Fruit fly (Drosophila melanogaster) whole organism, embryonic: ENCODE data around the gene CG32452.

Source experiments
- Adf1 ChIP-seq: fragments of 200-800 bp; sonication (Bioruptor generic); IDR thresholded peaks from 2 replicates; pipeline ENCODE4 v1.3.6; 2022; ENCODE audit warnings: missing biosample characterization, missing genetic modification characterization
- Atf3 ChIP-seq: fragments of 200-800 bp; sonication (Bioruptor generic); optimal IDR thresholded peaks from 3 replicates; lab custom pipeline; 2016; ENCODE audit warnings: missing biosample characterization, missing genetic modification characterization
- Bdp1 ChIP-seq: fragments of 200-800 bp; sonication (Bioruptor generic); optimal IDR thresholded peaks from 3 replicates; lab custom pipeline; 2016; ENCODE audit warnings: missing biosample characterization, missing genetic modification characterization
- CG10147 ChIP-seq: fragments of 200-800 bp; sonication (Bioruptor generic); optimal IDR thresholded peaks from 2 replicates; lab custom pipeline; 2019; ENCODE audit warnings: missing biosample characterization, mild to moderate bottlenecking, missing genetic modification characterization, moderate library complexity
- CG10267 ChIP-seq: fragments of 200-800 bp; sonication (Bioruptor generic); optimal IDR thresholded peaks from 2 replicates; lab custom pipeline; 2018; ENCODE audit warnings: missing biosample characterization, mild to moderate bottlenecking, missing genetic modification characterization, moderate library complexity
- CG10274 ChIP-seq: fragments of 200-800 bp; sonication (Bioruptor generic); optimal IDR thresholded peaks from 3 replicates; lab custom pipeline; 2017; ENCODE audit warnings: missing biosample characterization, mild to moderate bottlenecking, missing genetic modification characterization
- CG13287 ChIP-seq: fragments of 200-800 bp; sonication (Bioruptor generic); IDR thresholded peaks from 2 replicates; pipeline ENCODE4 v1.3.6; 2022; ENCODE audit warnings: missing biosample characterization, missing genetic modification characterization; ENCODE audit not compliant: partially characterized antibody
- CG17802 ChIP-seq: fragments of 200-800 bp; sonication (Bioruptor generic); optimal IDR thresholded peaks from 2 replicates; lab custom pipeline; 2018; ENCODE audit warnings: missing biosample characterization, mild to moderate bottlenecking, missing genetic modification characterization, moderate library complexity
- CG18599 ChIP-seq: fragments of 200-800 bp; sonication (Bioruptor generic); optimal IDR thresholded peaks from 3 replicates; lab custom pipeline; 2017; ENCODE audit warnings: missing biosample characterization, missing genetic modification characterization, mild to moderate bottlenecking, moderate library complexity, missing genetic modification reagents
- CG2712 ChIP-seq: fragments of 200-800 bp; optimal IDR thresholded peaks from 3 replicates; lab custom pipeline; 2019; ENCODE audit warnings: missing biosample characterization, mild to moderate bottlenecking, missing genetic modification characterization, moderate library complexity
- CG6254 ChIP-seq: fragments of 200-800 bp; sonication (Bioruptor generic); optimal IDR thresholded peaks from 3 replicates; lab custom pipeline; 2017; ENCODE audit warnings: mild to moderate bottlenecking, missing biosample characterization, missing genetic modification reagents, missing genetic modification characterization
- CG7357 ChIP-seq: fragments of 200-800 bp; sonication (Bioruptor generic); IDR thresholded peaks from 3 replicates; pipeline ENCODE4 v1.3.6; 2022; ENCODE audit warnings: missing biosample characterization, missing genetic modification characterization
- CG7839 ChIP-seq: fragments of 200-800 bp; sonication (Bioruptor generic); optimal IDR thresholded peaks from 3 replicates; lab custom pipeline; 2018; ENCODE audit warnings: missing biosample characterization, mild to moderate bottlenecking, missing genetic modification characterization, moderate library complexity
- CG8290 ChIP-seq, 3 experiments: fragments of 200-800 bp; sonication (Bioruptor generic); optimal IDR thresholded peaks; 2 replicates each; lab custom pipeline; 2016 to 2019; ENCODE audit warnings: missing biosample characterization in 3 of 3, missing genetic modification characterization in 3 of 3, mild to moderate bottlenecking in 2 of 3, moderate library complexity in 1 of 3
- CG8478 ChIP-seq: fragments of >200 bp; optimal IDR thresholded peaks from 2 replicates; lab custom pipeline; 2018
- D ChIP-seq, 2 experiments: fragments of 200-800 bp in 1 of 2; fragments of >200 bp in 1 of 2; sonication (Bioruptor generic) in 1 of 2; optimal IDR thresholded peaks; 2 replicates in 1 of 2; 3 replicates in 1 of 2; lab custom pipeline; 2017; ENCODE audit warnings: mild to moderate bottlenecking in 1 of 2, missing biosample characterization in 1 of 2, missing genetic modification characterization in 1 of 2, missing genetic modification reagents in 1 of 2
- Elba2 ChIP-seq: fragments of 200-800 bp; sonication (Bioruptor generic); optimal IDR thresholded peaks from 3 replicates; lab custom pipeline; 2016; ENCODE audit warnings: missing biosample characterization, missing genetic modification characterization
- H2.0 ChIP-seq: fragments of 200-800 bp; sonication (Bioruptor generic); IDR thresholded peaks from 2 replicates; pipeline ENCODE4 v1.3.6; 2022; ENCODE audit warnings: missing biosample characterization, missing genetic modification characterization
- HLH4C ChIP-seq: fragments of 200-800 bp; sonication (Bioruptor generic); IDR thresholded peaks from 3 replicates; pipeline ENCODE4 v1.3.6; 2022; ENCODE audit warnings: missing biosample characterization, missing genetic modification characterization; ENCODE audit not compliant: partially characterized antibody
- HmgZ ChIP-seq: fragments of 200-800 bp; sonication (Bioruptor generic); optimal IDR thresholded peaks from 2 replicates; lab custom pipeline; 2018; ENCODE audit warnings: missing biosample characterization, mild to moderate bottlenecking, missing genetic modification characterization
- MBD-R2 ChIP-seq: fragments of 200-800 bp; sonication (Bioruptor generic); IDR thresholded peaks from 2 replicates; pipeline ENCODE4 v1.3.6; 2022; ENCODE audit warnings: missing biosample characterization, missing genetic modification characterization
- Nf-YA ChIP-seq: fragments of 200-800 bp; sonication (Bioruptor generic); IDR thresholded peaks from 2 replicates; pipeline ENCODE4 v1.3.6; 2022; ENCODE audit warnings: missing biosample characterization, missing genetic modification characterization
- Nf-YB ChIP-seq: fragments of 200-800 bp; sonication (Bioruptor generic); optimal IDR thresholded peaks from 3 replicates; lab custom pipeline; 2019; ENCODE audit warnings: missing biosample characterization, mild to moderate bottlenecking, missing genetic modification characterization, moderate library complexity
- Oaz ChIP-seq: fragments of 200-800 bp; sonication (Bioruptor generic); IDR thresholded peaks from 2 replicates; pipeline ENCODE4 v1.3.6; 2022; ENCODE audit warnings: missing biosample characterization, missing genetic modification characterization
- Six4 ChIP-seq: fragments of 200-800 bp; sonication (Bioruptor generic); optimal IDR thresholded peaks from 2 replicates; lab custom pipeline; 2016; ENCODE audit warnings: missing biosample characterization, missing genetic modification characterization
- Trl ChIP-seq, 3 experiments: fragments of >200 bp in 2 of 3; fragments of 200-800 bp in 1 of 3; sonication (Bioruptor generic) in 1 of 3; optimal IDR thresholded peaks; 2 replicates in 1 of 3; 3 replicates in 2 of 3; lab custom pipeline; 2016 to 2017; ENCODE audit warnings: missing biosample characterization in 1 of 3, missing genetic modification characterization in 1 of 3
- bsh ChIP-seq, 2 experiments: fragments of 200-800 bp; sonication (Bioruptor generic); optimal IDR thresholded peaks; 2 replicates each; lab custom pipeline; 2017 to 2018; ENCODE audit warnings: mild to moderate bottlenecking in 2 of 2, missing biosample characterization in 2 of 2, missing genetic modification characterization in 2 of 2, moderate library complexity in 1 of 2
- cad ChIP-seq: fragments of >200 bp; optimal IDR thresholded peaks from 2 replicates; lab custom pipeline; 2017; ENCODE audit warnings: missing biosample characterization, missing genetic modification characterization
- caup ChIP-seq: fragments of 200-800 bp; sonication (Bioruptor generic); optimal IDR thresholded peaks from 3 replicates; lab custom pipeline; 2017; ENCODE audit warnings: missing biosample characterization, mild to moderate bottlenecking, missing genetic modification characterization, moderate library complexity; ENCODE audit not compliant: severe bottlenecking
- chif ChIP-seq, 2 experiments: fragments of 200-800 bp; sonication (Bioruptor generic); optimal IDR thresholded peaks; 3 replicates each; lab custom pipeline; 2016; ENCODE audit warnings: missing biosample characterization in 2 of 2, missing genetic modification characterization in 2 of 2
- chinmo ChIP-seq: fragments of 200-800 bp; sonication (Bioruptor generic); IDR thresholded peaks from 4 replicates; pipeline ENCODE4 v1.3.6; 2022; ENCODE audit warnings: missing biosample characterization, missing genetic modification characterization; ENCODE audit not compliant: partially characterized antibody
- cwo ChIP-seq: fragments of 200-800 bp; sonication (Bioruptor generic); optimal IDR thresholded peaks from 3 replicates; lab custom pipeline; 2017; ENCODE audit warnings: missing biosample characterization, missing genetic modification characterization, mild to moderate bottlenecking, moderate library complexity, missing genetic modification reagents
- danr ChIP-seq: fragments of 200-800 bp; sonication (Bioruptor generic); IDR thresholded peaks from 2 replicates; pipeline ENCODE4 v1.3.6; 2022; ENCODE audit warnings: missing biosample characterization, missing genetic modification characterization
- disco-r ChIP-seq: fragments of 200-800 bp; sonication (Bioruptor generic); optimal IDR thresholded peaks from 2 replicates; lab custom pipeline; 2016; ENCODE audit warnings: missing biosample characterization, missing genetic modification characterization
- en ChIP-seq: fragments of 200-800 bp; sonication (Bioruptor generic); optimal IDR thresholded peaks from 2 replicates; lab custom pipeline; 2016; ENCODE audit warnings: missing biosample characterization, missing genetic modification characterization
- ewg ChIP-seq: fragments of 200-800 bp; sonication (Bioruptor generic); optimal IDR thresholded peaks from 3 replicates; lab custom pipeline; 2017; ENCODE audit warnings: mild to moderate bottlenecking, missing biosample characterization, missing genetic modification reagents, missing genetic modification characterization
- gro ChIP-seq: fragments of 200-800 bp; sonication (Bioruptor generic); optimal IDR thresholded peaks from 2 replicates; lab custom pipeline; 2016; ENCODE audit warnings: missing biosample characterization, missing genetic modification characterization
- ind ChIP-seq: fragments of 200-800 bp; sonication (Bioruptor generic); optimal IDR thresholded peaks from 3 replicates; lab custom pipeline; 2016; ENCODE audit warnings: missing biosample characterization, missing genetic modification characterization
- lola ChIP-seq, 3 experiments: fragments of >200 bp in 2 of 3; fragments of 200-800 bp in 1 of 3; sonication (Bioruptor generic) in 1 of 3; optimal IDR thresholded peaks; 2 replicates each; lab custom pipeline; 2017 to 2019; ENCODE audit warnings: missing biosample characterization in 3 of 3, missing genetic modification characterization in 3 of 3, mild to moderate bottlenecking in 1 of 3, moderate library complexity in 1 of 3
- org-1 ChIP-seq: fragments of 200-800 bp; sonication (Bioruptor generic); optimal IDR thresholded peaks from 2 replicates; lab custom pipeline; 2017; ENCODE audit warnings: missing biosample characterization, missing genetic modification characterization
- peb ChIP-seq: fragments of 200-800 bp; sonication (Bioruptor generic); IDR thresholded peaks from 2 replicates; pipeline ENCODE4 v1.3.6; 2022; ENCODE audit warnings: missing biosample characterization, missing genetic modification characterization
- phol ChIP-seq: fragments of 200-800 bp; sonication (Bioruptor generic); optimal IDR thresholded peaks from 3 replicates; lab custom pipeline; 2018; ENCODE audit warnings: missing biosample characterization, mild to moderate bottlenecking, missing genetic modification characterization, moderate library complexity
- scrt ChIP-seq: fragments of 200-800 bp; sonication (Bioruptor generic); optimal IDR thresholded peaks from 2 replicates; lab custom pipeline; 2018; ENCODE audit warnings: missing biosample characterization, mild to moderate bottlenecking, missing genetic modification characterization, moderate library complexity
- sd ChIP-seq: fragments of 200-800 bp; sonication (Bioruptor generic); optimal IDR thresholded peaks from 3 replicates; lab custom pipeline; 2018; ENCODE audit warnings: missing biosample characterization, mild to moderate bottlenecking, missing genetic modification characterization, moderate library complexity
- seq ChIP-seq: fragments of 200-800 bp; sonication (Bioruptor generic); IDR thresholded peaks from 2 replicates; pipeline ENCODE4 v1.3.6; 2022; ENCODE audit warnings: missing biosample characterization, missing genetic modification characterization
- stwl ChIP-seq: fragments of 200-800 bp; sonication (Bioruptor generic); optimal IDR thresholded peaks from 3 replicates; lab custom pipeline; 2018; ENCODE audit warnings: missing biosample characterization, mild to moderate bottlenecking, missing genetic modification characterization, moderate library complexity

The CG32452 gene

DNA sequence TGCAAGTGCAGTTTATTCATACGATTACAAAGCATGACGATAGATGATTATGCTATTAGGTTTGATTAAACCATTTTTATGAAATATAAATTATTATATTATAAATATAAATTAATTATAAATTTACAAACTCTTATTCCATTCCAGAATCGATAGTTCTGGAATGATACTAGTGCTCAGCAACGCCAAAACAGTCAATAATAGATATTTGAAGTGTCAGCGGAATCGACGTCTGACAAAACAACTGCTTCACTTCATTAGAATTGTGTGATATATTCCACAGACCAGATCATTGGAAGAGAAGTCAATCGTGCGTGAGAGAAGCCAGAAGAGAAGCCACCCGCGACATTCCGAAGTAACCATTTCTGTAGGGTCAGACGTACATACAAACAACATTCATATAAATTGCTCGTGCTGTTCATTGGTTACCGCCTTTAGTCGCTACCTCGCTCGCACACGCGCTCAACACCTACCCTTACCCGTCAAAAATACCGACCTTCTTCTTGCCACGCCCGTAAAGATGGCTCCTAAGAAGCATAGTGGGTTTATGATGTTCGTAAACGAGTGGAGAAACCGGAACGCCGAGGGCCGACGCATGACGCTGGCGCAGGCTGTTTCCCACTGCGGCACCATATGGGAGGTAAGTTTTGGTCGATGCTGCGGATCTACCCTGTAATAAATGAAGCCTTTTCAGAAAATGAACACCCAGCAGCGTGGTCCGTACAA lies 6.7 kb downstream of the CG32452 start (continued):
- TF ChIP-seq CG2712 (tag; lab: Kevin White, UChicago) = peak; percentile 1
- peak; percentile 81 for TF ChIP-seq cad (GFP tag; lab: Kevin White, UChicago)
- no peak for TF ChIP-seq Oaz
- TF ChIP-seq ewg (GFP tag; lab: Kevin White, UChicago) = peak; percentile 13
- TF ChIP-seq seq (GFP tag; lab: Robert Waterston, UW) = peak; percentile 59; the same call in 1 of the 2 replicates
- peak; percentile 33; the same call in 1 of the 3 replicates for TF ChIP-seq CG7357 (GFP tag; lab: Robert Waterston, UW)
- TF ChIP-seq CG10267 (tag; lab: Kevin White, UChicago) = peak; percentile 58
- TF ChIP-seq danr (GFP tag; lab: Robert Waterston, UW) = no peak
- TF ChIP-seq Adf1 (GFP tag; lab: Robert Waterston, UW) = 0 out of 2 replicates have a peak, but pooled peaks have one; percentile 27
- no peak for TF ChIP-seq Bdp1
- TF ChIP-seq sd (tag; lab: Kevin White, UChicago) = peak; percentile 81
- TF ChIP-seq CG18599 = no peak
- no peak for TF ChIP-seq CG6254 (GFP tag; lab: Kevin White, UChicago)
- peak; percentile 36 for TF ChIP-seq CG13287 (GFP tag; lab: Robert Waterston, UW)
- TF ChIP-seq phol = peak; percentile 25
- TF ChIP-seq Nf-YB (GFP tag; lab: Kevin White, UChicago) = peak; percentile 97
- TF ChIP-seq CG8478 (lab: Kevin White, UChicago) = no peak
- TF ChIP-seq Trl (optimal IDR thresholded peaks at IDR 0.05; lab: Kevin White, UChicago) = peak; percentile 19 to 28
- TF ChIP-seq Trl (GFP tag; optimal IDR thresholded peaks at IDR 0.05; lab: Kevin White, UChicago) = no peak
- no peak for TF ChIP-seq CG10274
- no peak for TF ChIP-seq H2.0 (GFP tag; lab: Robert Waterston, UW)
- no peak for TF ChIP-seq lola (GFP tag; optimal IDR thresholded peaks at IDR 0.05; lab: Kevin White, UChicago)

DNA sequence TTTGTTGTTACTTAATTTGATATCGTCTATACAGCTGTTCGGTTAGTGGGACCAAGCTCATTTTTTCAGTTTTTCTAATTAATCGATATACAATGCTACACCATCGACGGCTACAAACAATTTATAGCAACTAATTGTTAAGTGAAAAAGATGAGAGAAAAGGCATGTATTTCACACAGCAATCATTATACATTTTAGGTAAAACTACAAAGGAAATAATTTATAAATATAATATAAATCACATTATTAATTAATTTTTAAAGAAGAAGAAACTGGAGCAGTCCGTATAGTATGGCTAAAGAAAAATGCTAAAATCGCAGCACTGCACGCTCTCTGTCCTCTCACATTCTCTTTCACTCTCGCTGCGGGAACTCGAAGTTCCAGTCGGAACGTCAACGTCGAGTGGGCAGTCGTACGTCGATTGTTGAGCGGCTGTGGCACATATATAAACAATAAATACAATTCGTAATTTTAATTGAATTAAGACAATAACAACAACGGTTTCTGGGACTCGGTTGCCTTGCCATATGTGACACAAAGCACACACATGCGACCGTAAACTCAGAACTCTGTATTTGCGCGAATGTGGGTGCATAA lies 10.3 kb downstream of the CG32452 start, which contains the start of the genes CG14450 and CG11367:
TSS of gene CG14450 (minus strand) at position 51 of the 597 bp plus-strand sequence.
TSS of gene CG11367 (plus strand) at position 373 of the 597 bp plus-strand sequence.
- TF ChIP-seq stwl (peak; percentile 51), disco-r (no peak), ind (GFP tag; lab: Kevin White, UChicago) (no peak), chinmo (GFP tag; lab: Robert Waterston, UW) (peak; percentile 36; the same call in 1 of the 4 replicates), caup (GFP tag; lab: Kevin White, UChicago) (peak; percentile 26), Elba2 (GFP tag; lab: Kevin White, UChicago) (no peak), CG10147 (peak; percentile 43), Atf3 (GFP tag; lab: Kevin White, UChicago) (no peak), org-1 (GFP tag; lab: Kevin White, UChicago) (no peak), CG17802 (no peak), gro (GFP tag; lab: Kevin White, UChicago) (peak; percentile 49), peb (GFP tag; lab: Robert Waterston, UW) (no peak), en (GFP tag; lab: Kevin White, UChicago) (no peak), MBD-R2 (GFP tag; lab: Robert Waterston, UW) (0 out of 2 replicates have a peak, but pooled peaks have one; percentile 36), Six4 (GFP tag; lab: Kevin White, UChicago) (peak; percentile 13), HLH4C (GFP tag; lab: Robert Waterston, UW) (peak; percentile 62), chif (GFP tag; optimal IDR thresholded peaks at IDR 0.05; lab: Kevin White, UChicago) (no peak), D (optimal IDR thresholded peaks at IDR 0.05; lab: Kevin White, UChicago) (no peak), D (GFP tag; optimal IDR thresholded peaks at IDR 0.05; lab: Kevin White, UChicago) (peak; percentile 21), bsh (GFP tag; optimal IDR thresholded peaks at IDR 0.05; lab: Kevin White, UChicago) (no peak), cwo (GFP tag; lab: Kevin White, UChicago) (no peak), scrt (GFP tag; lab: Kevin White, UChicago) (peak; percentile 16), Nf-YA (GFP tag; lab: Robert Waterston, UW) (no peak), HmgZ (tag; lab: Kevin White, UChicago) (peak; percentile 12), CG8290 (GFP tag; optimal IDR thresholded peaks at IDR 0.05; lab: Kevin White, UChicago) (peak; percentile 46), CG8290 (tag; optimal IDR thresholded peaks at IDR 0.05; lab: Kevin White, UChicago) (peak; percentile 26 to 55), CG7839 (peak; percentile 30)
